Worm (Caenorhabditis elegans) whole organism, L2 larva: Measurements from ENCODE around the gene egl-44.
A peak's percentile ranks its signal among the peaks of the same experiment; 100 is the strongest.

ENCODE experiments used
- C34F6.9 ChIP-seq: fragments of 150-350 bp; optimal IDR thresholded peaks from 2 replicates; lab custom pipeline; 2014; ENCODE audit warnings: missing biosample characterization, missing genetic modification characterization
- F13H6.1 ChIP-seq: sonication (generic microtip); optimal IDR thresholded peaks from 2 replicates; lab custom pipeline; 2016; ENCODE audit warnings: missing genetic modification characterization, missing compliant biosample characterization
- R02D3.7 ChIP-seq: fragments of 150-350 bp; optimal IDR thresholded peaks from 2 replicates; lab custom pipeline; 2014; ENCODE audit warnings: missing biosample characterization, missing genetic modification characterization
- Y55F3AM.14 ChIP-seq: fragments of 200-800 bp; sonication (Bioruptor generic); optimal IDR thresholded peaks from 2 replicates; lab custom pipeline; 2018; ENCODE audit warnings: mild to moderate bottlenecking, missing genetic modification characterization, missing compliant biosample characterization
- ZK546.5 ChIP-seq: sonication (generic microtip); optimal IDR thresholded peaks from 2 replicates; lab custom pipeline; 2017; ENCODE audit warnings: missing biosample characterization, missing genetic modification characterization
- alr-1 ChIP-seq: fragments of 150-350 bp; optimal IDR thresholded peaks from 2 replicates; lab custom pipeline; 2014; ENCODE audit warnings: missing biosample characterization, missing genetic modification characterization
- aly-2 ChIP-seq: fragments of 150-350 bp; optimal IDR thresholded peaks from 2 replicates; lab custom pipeline; 2014; ENCODE audit warnings: missing biosample characterization, missing genetic modification characterization
- blmp-1 ChIP-seq: sonication (generic microtip); optimal IDR thresholded peaks from 2 replicates; lab custom pipeline; 2017; ENCODE audit warnings: missing genetic modification characterization, mild to moderate bottlenecking, missing compliant biosample characterization, antibody characterized with exemption, moderate library complexity; ENCODE audit not compliant: insufficient read depth
- ceh-16 ChIP-seq: fragments of 150-350 bp; optimal IDR thresholded peaks from 2 replicates; lab custom pipeline; 2014; ENCODE audit warnings: missing biosample characterization, missing genetic modification characterization
- ceh-82 ChIP-seq: fragments of 150-350 bp; optimal IDR thresholded peaks from 2 replicates; lab custom pipeline; 2014; ENCODE audit warnings: missing biosample characterization, missing genetic modification characterization
- crh-2 ChIP-seq: sonication (generic microtip); optimal IDR thresholded peaks from 2 replicates; lab custom pipeline; 2017; ENCODE audit warnings: missing biosample characterization, missing genetic modification characterization
- elt-1 ChIP-seq: fragments of 150-350 bp; optimal IDR thresholded peaks from 2 replicates; lab custom pipeline; 2014; ENCODE audit warnings: missing biosample characterization, missing genetic modification characterization
- elt-3 ChIP-seq: sonication (generic microtip); optimal IDR thresholded peaks from 2 replicates; lab custom pipeline; 2017; ENCODE audit warnings: missing biosample characterization, missing genetic modification characterization
- fos-1 ChIP-seq: fragments of 150-350 bp; optimal IDR thresholded peaks from 2 replicates; lab custom pipeline; 2014; ENCODE audit warnings: missing biosample characterization, missing genetic modification characterization
- gmeb-1 ChIP-seq: fragments of 150-350 bp; optimal IDR thresholded peaks from 2 replicates; lab custom pipeline; 2014; ENCODE audit warnings: missing biosample characterization, missing genetic modification characterization
- lin-13 ChIP-seq: fragments of 150-350 bp; optimal IDR thresholded peaks from 2 replicates; lab custom pipeline; 2014; ENCODE audit warnings: missing biosample characterization, missing genetic modification reagents, missing genetic modification characterization
- mab-5 ChIP-seq: fragments of 150-350 bp; optimal IDR thresholded peaks from 2 replicates; lab custom pipeline; 2014; ENCODE audit warnings: missing biosample characterization, missing genetic modification characterization
- mbf-1 ChIP-seq: sonication (generic microtip); optimal IDR thresholded peaks from 2 replicates; lab custom pipeline; 2017; ENCODE audit warnings: missing biosample characterization, missing genetic modification characterization
- nhr-11 ChIP-seq: fragments of 150-350 bp; optimal IDR thresholded peaks from 2 replicates; lab custom pipeline; 2014; ENCODE audit warnings: missing biosample characterization, missing genetic modification characterization
- nhr-129 ChIP-seq: fragments of 150-350 bp; optimal IDR thresholded peaks from 2 replicates; lab custom pipeline; 2014; ENCODE audit warnings: missing biosample characterization, missing genetic modification characterization
- nhr-21 ChIP-seq: fragments of 150-350 bp; optimal IDR thresholded peaks from 2 replicates; lab custom pipeline; 2014; ENCODE audit warnings: missing biosample characterization, missing genetic modification characterization
- nhr-23 ChIP-seq: fragments of 150-350 bp; optimal IDR thresholded peaks from 2 replicates; lab custom pipeline; 2014; ENCODE audit warnings: missing biosample characterization, missing genetic modification reagents, missing genetic modification characterization
- nhr-25 ChIP-seq: fragments of 150-350 bp; sonication (generic microtip); optimal IDR thresholded peaks from 3 replicates; lab custom pipeline; 2014; ENCODE audit warnings: missing biosample characterization, missing genetic modification characterization
- nhr-6 ChIP-seq: fragments of 150-350 bp; optimal IDR thresholded peaks from 2 replicates; lab custom pipeline; 2014; ENCODE audit warnings: missing biosample characterization, missing genetic modification characterization
- nhr-77 ChIP-seq: fragments of 150-350 bp; optimal IDR thresholded peaks from 2 replicates; lab custom pipeline; 2014; ENCODE audit warnings: missing biosample characterization, missing genetic modification characterization
- peb-1 ChIP-seq: fragments of 150-350 bp; optimal IDR thresholded peaks from 2 replicates; lab custom pipeline; 2014; ENCODE audit warnings: missing biosample characterization, missing genetic modification characterization
- sem-4 ChIP-seq: fragments of 150-350 bp; optimal IDR thresholded peaks from 2 replicates; lab custom pipeline; 2014; ENCODE audit warnings: missing biosample characterization, missing genetic modification reagents, missing genetic modification characterization
- skn-1 ChIP-seq: sonication (generic microtip); optimal IDR thresholded peaks from 2 replicates; lab custom pipeline; 2017; ENCODE audit warnings: missing biosample characterization, missing genetic modification characterization
- sma-3 ChIP-seq: sonication (generic microtip); optimal IDR thresholded peaks from 2 replicates; lab custom pipeline; 2016; ENCODE audit warnings: missing genetic modification reagents, missing genetic modification characterization, missing compliant biosample characterization
- sma-9 ChIP-seq, 2 experiments: fragments of 150-350 bp in 1 of 2; sonication (generic microtip) in 1 of 2; optimal IDR thresholded peaks; 2 replicates each; lab custom pipeline; 2014 to 2016; ENCODE audit warnings: missing genetic modification characterization in 2 of 2, mild to moderate bottlenecking in 1 of 2, missing biosample characterization in 1 of 2, missing compliant biosample characterization in 1 of 2, missing genetic modification reagents in 1 of 2, moderate library complexity in 1 of 2
- unc-39 ChIP-seq: fragments of 150-350 bp; optimal IDR thresholded peaks from 2 replicates; lab custom pipeline; 2014; ENCODE audit warnings: missing biosample characterization, missing genetic modification characterization
- unc-55 ChIP-seq: fragments of 150-350 bp; sonication (generic microtip); optimal IDR thresholded peaks from 3 replicates; lab custom pipeline; 2014; ENCODE audit warnings: missing biosample characterization, missing genetic modification reagents, missing genetic modification characterization
- unc-62 ChIP-seq: fragments of 150-350 bp; optimal IDR thresholded peaks from 2 replicates; lab custom pipeline; 2014; ENCODE audit warnings: missing biosample characterization, missing genetic modification reagents, missing genetic modification characterization
- zag-1 ChIP-seq: fragments of 150-350 bp; optimal IDR thresholded peaks from 2 replicates; lab custom pipeline; 2014; ENCODE audit warnings: missing biosample characterization, missing genetic modification characterization
- ztf-11 ChIP-seq: sonication (generic microtip); optimal IDR thresholded peaks from 2 replicates; lab custom pipeline; 2017; ENCODE audit warnings: missing biosample characterization, missing genetic modification characterization

egl-44 gene

DNA sequence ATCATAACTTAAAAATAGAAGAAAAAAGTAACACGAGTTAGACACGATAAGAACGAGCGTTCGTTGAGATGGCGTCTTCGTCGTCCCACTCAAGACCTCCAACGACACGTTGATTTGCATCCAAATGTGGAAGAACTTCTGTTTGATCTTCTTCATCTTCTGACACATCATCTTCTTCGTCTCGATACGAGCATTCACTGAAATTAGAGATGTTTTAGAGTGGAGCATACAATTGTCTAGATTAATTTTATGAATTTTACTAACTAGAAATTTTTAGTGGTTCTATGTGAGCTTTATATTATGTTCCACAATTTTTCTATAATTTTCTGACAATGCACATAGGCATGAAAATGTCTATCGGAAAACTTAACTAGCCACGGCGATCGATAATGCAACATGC, 17.2 kb downstream of the egl-44 start:
- no peak for TF ChIP-seq fos-1 (tag; lab: Kevin White, UChicago)
- TF ChIP-seq ceh-16 (tag; lab: Kevin White, UChicago), result no peak
- no peak for TF ChIP-seq nhr-77
- TF ChIP-seq sma-3 (GFP tag; lab: Kevin White, UChicago), result no peak
- TF ChIP-seq nhr-25 (tag; lab: Kevin White, UChicago), result no peak
- no peak for TF ChIP-seq sma-9 (GFP tag; optimal IDR thresholded peaks at IDR 0.05; lab: Kevin White, UChicago)
- TF ChIP-seq sma-9 (tag; optimal IDR thresholded peaks at IDR 0.05; lab: Kevin White, UChicago), result no peak
- no peak for TF ChIP-seq unc-62 (GFP tag; lab: Kevin White, UChicago)
- no peak for TF ChIP-seq elt-1 (tag; lab: Kevin White, UChicago)
- no peak for TF ChIP-seq lin-13
- TF ChIP-seq skn-1 (tag; lab: Kevin White, UChicago), result no peak
- TF ChIP-seq ceh-82, result no peak
- no peak for TF ChIP-seq zag-1 (tag; lab: Kevin White, UChicago)
- no peak for TF ChIP-seq nhr-11 (tag; lab: Kevin White, UChicago)
- no peak for TF ChIP-seq gmeb-1 (tag; lab: Kevin White, UChicago)
- TF ChIP-seq mab-5, result no peak
- no peak for TF ChIP-seq peb-1 (tag; lab: Kevin White, UChicago)
- TF ChIP-seq ZK546.5 (tag; lab: Kevin White, UChicago), result no peak

DNA sequence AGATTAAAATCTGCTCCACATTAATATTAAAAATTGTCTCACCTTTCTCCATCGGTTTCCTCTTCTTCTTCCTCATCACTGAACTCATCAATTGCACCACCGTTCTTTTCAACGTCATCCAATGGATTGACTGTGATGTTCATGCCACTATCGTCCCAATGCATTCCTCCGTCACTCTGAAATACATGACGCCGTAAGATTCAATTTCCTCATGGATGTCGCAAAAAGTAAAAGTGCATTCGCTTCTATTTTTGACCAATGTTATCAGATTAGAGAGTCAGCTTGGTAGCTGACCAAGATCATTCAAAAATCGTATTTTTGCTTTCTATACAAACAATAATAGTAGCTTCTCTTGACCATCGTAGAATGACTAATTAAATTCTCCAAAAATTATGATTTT, 17.8 kb downstream of the egl-44 start:
- no peak for TF ChIP-seq nhr-129 (tag; lab: Kevin White, UChicago)
- no peak for TF ChIP-seq nhr-11 (tag; lab: Kevin White, UChicago)
- TF ChIP-seq mbf-1 (tag; lab: Kevin White, UChicago), result no peak
- no peak for TF ChIP-seq peb-1 (tag; lab: Kevin White, UChicago)

DNA sequence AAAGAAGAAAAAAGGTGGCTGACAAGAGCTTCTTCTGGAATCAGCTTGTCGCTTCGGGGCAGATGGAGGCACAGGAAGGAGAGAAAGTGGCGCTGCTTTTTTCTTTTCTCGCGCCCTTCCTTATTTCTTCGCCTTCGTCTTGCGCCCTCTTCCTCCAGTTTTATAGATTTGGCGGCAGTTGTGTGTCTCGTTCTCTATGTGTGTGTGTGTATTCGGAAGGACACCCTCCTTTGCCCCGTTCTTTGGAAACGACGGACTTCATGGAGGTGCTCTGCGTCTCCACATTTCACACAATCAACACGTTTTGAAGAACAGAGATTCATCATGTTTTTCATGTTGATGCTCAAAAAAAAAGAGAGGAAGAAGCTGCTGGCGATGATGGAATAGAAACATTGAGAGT, 20.1 kb downstream of the egl-44 start:
- TF ChIP-seq nhr-129 (tag; lab: Kevin White, UChicago) (no peak), unc-62 (GFP tag; lab: Kevin White, UChicago) (no peak), nhr-11 (tag; lab: Kevin White, UChicago) (no peak), C34F6.9 (peak; percentile 36), nhr-6 (tag; lab: Kevin White, UChicago) (no peak), sem-4 (no peak), ztf-11 (tag; lab: Kevin White, UChicago) (no peak), F13H6.1 (tag; lab: Kevin White, UChicago) (peak; percentile 29), sma-9 (GFP tag; optimal IDR thresholded peaks at IDR 0.05; lab: Kevin White, UChicago) (peak; percentile 22), sma-9 (tag; optimal IDR thresholded peaks at IDR 0.05; lab: Kevin White, UChicago) (no peak), unc-55 (GFP tag; lab: Kevin White, UChicago) (peak; percentile 29), peb-1 (tag; lab: Kevin White, UChicago) (no peak), blmp-1 (tag; lab: Kevin White, UChicago) (no peak), crh-2 (tag; lab: Kevin White, UChicago) (no peak), gmeb-1 (tag; lab: Kevin White, UChicago) (no peak), R02D3.7 (tag; lab: Kevin White, UChicago) (no peak), ceh-16 (tag; lab: Kevin White, UChicago) (no peak), mbf-1 (tag; lab: Kevin White, UChicago) (no peak), elt-3 (tag; lab: Kevin White, UChicago) (no peak), zag-1 (tag; lab: Kevin White, UChicago) (peak; percentile 32), Y55F3AM.14 (GFP tag; lab: Kevin White, UChicago) (peak; percentile 4)

DNA sequence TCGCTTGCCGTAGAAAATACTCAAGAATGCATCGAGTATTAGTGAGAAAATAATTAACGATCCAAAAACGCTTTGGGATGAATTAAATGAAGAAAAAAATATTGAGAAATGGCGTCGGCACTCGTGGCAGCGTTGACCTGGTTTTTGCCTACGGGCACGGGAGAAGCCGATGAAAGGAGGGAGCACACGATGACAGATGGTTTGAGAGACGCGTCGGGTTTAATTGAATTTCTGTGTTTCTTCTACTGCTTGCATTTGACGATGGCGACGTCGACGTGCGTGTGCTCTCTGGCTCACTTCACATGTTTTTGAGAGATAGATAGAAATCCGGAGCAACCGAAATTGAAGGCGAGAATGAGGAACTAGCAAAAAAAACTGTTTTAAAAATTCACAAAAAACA, 22.1 kb downstream of the egl-44 start:
- no peak for TF ChIP-seq F13H6.1 (tag; lab: Kevin White, UChicago)
- TF ChIP-seq unc-39 (tag; lab: Kevin White, UChicago), result no peak
- TF ChIP-seq elt-3 (tag; lab: Kevin White, UChicago), result no peak
- TF ChIP-seq fos-1 (tag; lab: Kevin White, UChicago), result no peak
- no peak for TF ChIP-seq aly-2 (tag; lab: Kevin White, UChicago)
- TF ChIP-seq Y55F3AM.14 (GFP tag; lab: Kevin White, UChicago), result no peak
- TF ChIP-seq blmp-1 (tag; lab: Kevin White, UChicago), result no peak
- no peak for TF ChIP-seq alr-1 (tag; lab: Kevin White, UChicago)
- TF ChIP-seq elt-1 (tag; lab: Kevin White, UChicago), result no peak
- TF ChIP-seq nhr-129 (tag; lab: Kevin White, UChicago), result no peak
- no peak for TF ChIP-seq nhr-21
- no peak for TF ChIP-seq nhr-23 (tag; lab: Kevin White, UChicago)
- TF ChIP-seq ZK546.5 (tag; lab: Kevin White, UChicago), result no peak
- TF ChIP-seq sem-4, result no peak
- no peak for TF ChIP-seq crh-2 (tag; lab: Kevin White, UChicago)
- TF ChIP-seq unc-62 (GFP tag; lab: Kevin White, UChicago), result no peak
